Worm (Caenorhabditis elegans): ENCODE results near the gene R09H10.6.

DNA sequence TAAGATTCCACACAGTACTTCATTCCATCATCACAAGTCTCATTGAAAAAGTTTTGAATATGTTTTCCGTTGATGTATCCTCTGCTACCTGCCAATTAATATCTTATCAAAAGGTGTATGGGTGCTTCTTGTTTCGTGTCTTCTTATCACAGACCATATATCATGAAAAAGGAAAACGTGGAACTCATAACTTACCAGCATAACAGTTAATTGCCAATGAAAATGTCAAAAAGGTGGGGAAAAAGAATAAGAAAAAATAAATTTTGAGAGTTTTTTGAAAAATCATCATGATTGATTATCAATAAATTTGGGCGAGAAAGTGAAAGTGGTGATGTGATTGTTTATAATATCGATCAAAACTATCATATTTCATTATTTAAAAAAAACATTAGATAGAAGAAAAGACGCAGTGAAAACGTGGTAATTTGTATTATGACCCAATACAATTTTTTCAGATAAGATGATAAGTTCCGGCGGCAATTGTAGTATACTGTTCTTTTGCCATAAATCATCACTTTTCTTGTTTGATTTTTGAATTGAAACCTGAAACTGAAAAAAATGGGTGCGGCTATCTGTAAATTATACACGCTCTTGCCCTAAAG, 22.7 kb downstream of the R09H10.6 start, which contains the start of gene F56C4.4:
- no peak for TF ChIP-seq unc-39 (tag; optimal IDR thresholded peaks at IDR 0.05)
- no peak for TF ChIP-seq nhr-12 (tag; optimal IDR thresholded peaks at IDR 0.05)
- TF ChIP-seq lin-32 (GFP tag; optimal IDR thresholded peaks at IDR 0.05) = no peak
- no peak for TF ChIP-seq ztf-11 (tag; optimal IDR thresholded peaks at IDR 0.05)
- TF ChIP-seq lin-13 (tag; optimal IDR thresholded peaks at IDR 0.05) = no peak
- TF ChIP-seq zip-8 (tag; optimal IDR thresholded peaks at IDR 0.05) = no peak
- TF ChIP-seq elt-3 (tag; optimal IDR thresholded peaks at IDR 0.05) = no peak

Measured in whole organism, mixed stage, embryonic.